Worm (Caenorhabditis elegans) whole organism, young adult: ENCODE measurements around the gene Y45G5AM.7.

ENCODE experiments used
- B0035.1 ChIP-seq: sonication (generic microtip); optimal IDR thresholded peaks from 2 replicates; lab custom pipeline; 2016; ENCODE audit warnings: missing genetic modification characterization, mild to moderate bottlenecking, missing compliant biosample characterization, missing genotype, missing genetic modification reagents
- F39B2.1 ChIP-seq: fragments of 200-800 bp; sonication (Bioruptor generic); IDR thresholded peaks from 2 replicates; pipeline ENCODE4 v1.3.6; 2022; ENCODE audit warnings: missing genetic modification reagents, missing genetic modification characterization, missing compliant biosample characterization
- K11D2.4 ChIP-seq: fragments of 200-800 bp; sonication (Bioruptor generic); IDR thresholded peaks from 2 replicates; pipeline ENCODE4 v1.3.6; 2022; ENCODE audit warnings: missing genetic modification reagents, missing genetic modification characterization, missing compliant biosample characterization
- K12H6.12 ChIP-seq: fragments of 200-800 bp; sonication (Bioruptor generic); optimal IDR thresholded peaks from 2 replicates; lab custom pipeline; 2018; ENCODE audit warnings: mild to moderate bottlenecking, missing genetic modification characterization, missing compliant biosample characterization
- Y53G8AR.9 ChIP-seq: fragments of 200-800 bp; sonication (Bioruptor generic); conservative IDR thresholded peaks from 2 replicates; pipeline ENCODE4 v1.3.6; 2022; ENCODE audit warnings: missing genetic modification reagents, missing genetic modification characterization, missing compliant biosample characterization
- akir-1 ChIP-seq: fragments of 200-800 bp; sonication (Bioruptor generic); optimal IDR thresholded peaks from 2 replicates; lab custom pipeline; 2018; ENCODE audit warnings: mild to moderate bottlenecking, missing genetic modification characterization, moderate library complexity, missing compliant biosample characterization
- ama-1 ChIP-seq, 3 experiments: fragments of 150-350 bp in 1 of 3; sonication (generic microtip) in 2 of 3; optimal IDR thresholded peaks; 2 replicates each; lab custom pipeline; 2014 to 2018; ENCODE audit warnings: missing biosample characterization in 2 of 3, missing genetic modification characterization in 2 of 3, missing genetic modification reagents in 2 of 3
- atf-7 ChIP-seq: sonication (generic microtip); optimal IDR thresholded peaks from 2 replicates; lab custom pipeline; 2017; ENCODE audit warnings: mild to moderate bottlenecking, missing genetic modification characterization, missing compliant biosample characterization
- attf-5 ChIP-seq: fragments of 200-800 bp; sonication (Bioruptor generic); optimal IDR thresholded peaks from 2 replicates; lab custom pipeline; 2018; ENCODE audit warnings: mild to moderate bottlenecking, missing genetic modification characterization, missing compliant biosample characterization
- cebp-1 ChIP-seq, 2 experiments: fragments of 200-800 bp in 1 of 2; sonication (Bioruptor generic) in 1 of 2; sonication (generic microtip) in 1 of 2; IDR thresholded peaks in 1 of 2; optimal IDR thresholded peaks in 1 of 2; 2 replicates each; pipeline versions ENCODE4 v1.3.6 to Lab custom; 2017 to 2022; ENCODE audit warnings: missing compliant biosample characterization in 2 of 2, missing genetic modification characterization in 2 of 2, mild to moderate bottlenecking in 1 of 2, missing genetic modification reagents in 1 of 2, moderate library complexity in 1 of 2
- ceh-79 ChIP-seq: sonication (generic microtip); optimal IDR thresholded peaks from 2 replicates; lab custom pipeline; 2017; ENCODE audit warnings: mild to moderate bottlenecking, missing genetic modification characterization, missing compliant biosample characterization
- chd-7 ChIP-seq: sonication (generic microtip); optimal IDR thresholded peaks from 2 replicates; lab custom pipeline; 2016; ENCODE audit warnings: mild to moderate bottlenecking, missing genetic modification characterization, moderate library complexity, missing compliant biosample characterization
- dpl-1 ChIP-seq: fragments of 150-350 bp; optimal IDR thresholded peaks from 2 replicates; lab custom pipeline; 2014; ENCODE audit warnings: missing biosample characterization, missing genetic modification reagents, missing genetic modification characterization
- egrh-3 ChIP-seq: fragments of 200-800 bp; sonication (Bioruptor generic); IDR thresholded peaks from 2 replicates; pipeline ENCODE4 v1.3.6; 2022; ENCODE audit warnings: missing genetic modification reagents, missing genetic modification characterization, missing compliant biosample characterization
- ekl-4 ChIP-seq: fragments of 200-800 bp; sonication (Bioruptor generic); IDR thresholded peaks from 2 replicates; pipeline ENCODE4 v1.3.6; 2022; ENCODE audit warnings: missing genetic modification reagents, missing genetic modification characterization, missing compliant biosample characterization
- hlh-12 ChIP-seq: sonication (generic microtip); optimal IDR thresholded peaks from 2 replicates; lab custom pipeline; 2016; ENCODE audit warnings: missing genetic modification characterization, missing compliant biosample characterization
- let-526 ChIP-seq: fragments of 200-800 bp; sonication (Bioruptor generic); IDR thresholded peaks from 2 replicates; pipeline ENCODE4 v1.3.6; 2022; ENCODE audit warnings: missing genetic modification reagents, missing genetic modification characterization, missing compliant biosample characterization
- lin-26 ChIP-seq: fragments of 200-800 bp; sonication (Bioruptor generic); IDR thresholded peaks from 2 replicates; pipeline ENCODE4 v1.3.6; 2022; ENCODE audit warnings: missing genetic modification reagents, missing genetic modification characterization, missing compliant biosample characterization
- lin-35 ChIP-seq, 3 experiments: fragments of 150-350 bp in 2 of 3; sonication (generic microtip) in 1 of 3; optimal IDR thresholded peaks; 2 replicates each; lab custom pipeline; 2014 to 2018; ENCODE audit warnings: missing biosample characterization in 3 of 3, missing genetic modification characterization in 3 of 3, missing genetic modification reagents in 3 of 3
- lin-40 ChIP-seq: sonication (generic microtip); optimal IDR thresholded peaks from 2 replicates; lab custom pipeline; 2016; ENCODE audit warnings: missing genetic modification characterization, mild to moderate bottlenecking, missing compliant biosample characterization, missing genotype, missing genetic modification reagents
- mcd-1 ChIP-seq: fragments of 200-800 bp; sonication (Bioruptor generic); IDR thresholded peaks from 2 replicates; pipeline ENCODE4 v1.3.6; 2022; ENCODE audit warnings: missing genetic modification reagents, missing genetic modification characterization, missing compliant biosample characterization
- nfyb-1 ChIP-seq: fragments of 200-800 bp; sonication (Bioruptor generic); IDR thresholded peaks from 2 replicates; pipeline ENCODE4 v1.3.6; 2022; ENCODE audit warnings: missing genetic modification reagents, missing genetic modification characterization, missing compliant biosample characterization
- nhr-179 ChIP-seq: sonication (generic microtip); optimal IDR thresholded peaks from 2 replicates; lab custom pipeline; 2016; ENCODE audit warnings: mild to moderate bottlenecking, missing genetic modification characterization, missing compliant biosample characterization
- nhr-80 ChIP-seq: sonication (generic microtip); optimal IDR thresholded peaks from 2 replicates; lab custom pipeline; 2016; ENCODE audit warnings: missing genetic modification characterization, missing compliant biosample characterization
- rec-8 ChIP-seq, 2 experiments: sonication (generic microtip); optimal IDR thresholded peaks; 2 replicates each; lab custom pipeline; 2016; ENCODE audit warnings: mild to moderate bottlenecking in 2 of 2, missing genetic modification characterization in 2 of 2, missing genetic modification reagents in 2 of 2, missing genotype in 2 of 2, missing biosample characterization in 1 of 2, missing compliant biosample characterization in 1 of 2, moderate library complexity in 1 of 2
- repo-1 ChIP-seq: sonication (generic microtip); optimal IDR thresholded peaks from 2 replicates; lab custom pipeline; 2017; ENCODE audit warnings: mild to moderate bottlenecking, missing genetic modification characterization, missing compliant biosample characterization
- snpc-1.3 ChIP-seq: sonication (generic microtip); optimal IDR thresholded peaks from 2 replicates; lab custom pipeline; 2017; ENCODE audit warnings: missing genetic modification characterization, mild to moderate bottlenecking, missing compliant biosample characterization, antibody characterized with exemption, moderate library complexity, missing genotype, missing genetic modification reagents; ENCODE audit not compliant: insufficient read depth
- snpc-4 ChIP-seq, 5 experiments: fragments of 150-350 bp in 1 of 5; sonication (generic microtip) in 4 of 5; optimal IDR thresholded peaks; 2 replicates each; lab custom pipeline; 2014 to 2018; ENCODE audit warnings: missing genetic modification characterization in 5 of 5, missing biosample characterization in 3 of 5, antibody characterized with exemption in 2 of 5, mild to moderate bottlenecking in 2 of 5, missing compliant biosample characterization in 2 of 5, missing genotype in 2 of 5, moderate library complexity in 2 of 5, missing genetic modification reagents in 1 of 5
- somi-1 ChIP-seq: fragments of 200-800 bp; sonication (Bioruptor generic); optimal IDR thresholded peaks from 2 replicates; lab custom pipeline; 2018; ENCODE audit warnings: mild to moderate bottlenecking, missing genetic modification characterization, missing compliant biosample characterization
- tbp1 ChIP-seq: fragments of 200-800 bp; sonication (Bioruptor generic); optimal IDR thresholded peaks from 2 replicates; lab custom pipeline; 2018; ENCODE audit warnings: mild to moderate bottlenecking, missing genetic modification characterization, missing compliant biosample characterization
- unc-130 ChIP-seq: sonication (generic microtip); optimal IDR thresholded peaks from 2 replicates; lab custom pipeline; 2016; ENCODE audit warnings: missing genetic modification reagents, missing genetic modification characterization, missing compliant biosample characterization
- unc-62 ChIP-seq: fragments of 150-350 bp; optimal IDR thresholded peaks from 2 replicates; lab custom pipeline; 2014; ENCODE audit warnings: missing biosample characterization, missing genetic modification reagents, missing genetic modification characterization
- zfh-2 ChIP-seq: fragments of 200-800 bp; sonication (Bioruptor generic); conservative IDR thresholded peaks from 2 replicates; pipeline ENCODE4 v1.3.6; 2022; ENCODE audit warnings: missing genetic modification reagents, missing genetic modification characterization, missing compliant biosample characterization
- ztf-22 ChIP-seq: fragments of 200-800 bp; sonication (Bioruptor generic); optimal IDR thresholded peaks from 2 replicates; lab custom pipeline; 2018; ENCODE audit warnings: mild to moderate bottlenecking, missing genetic modification characterization, moderate library complexity, missing compliant biosample characterization
- ztf-26 ChIP-seq: sonication (generic microtip); optimal IDR thresholded peaks from 2 replicates; lab custom pipeline; 2017; ENCODE audit warnings: missing genetic modification characterization, missing compliant biosample characterization

Y45G5AM.7 gene

DNA sequence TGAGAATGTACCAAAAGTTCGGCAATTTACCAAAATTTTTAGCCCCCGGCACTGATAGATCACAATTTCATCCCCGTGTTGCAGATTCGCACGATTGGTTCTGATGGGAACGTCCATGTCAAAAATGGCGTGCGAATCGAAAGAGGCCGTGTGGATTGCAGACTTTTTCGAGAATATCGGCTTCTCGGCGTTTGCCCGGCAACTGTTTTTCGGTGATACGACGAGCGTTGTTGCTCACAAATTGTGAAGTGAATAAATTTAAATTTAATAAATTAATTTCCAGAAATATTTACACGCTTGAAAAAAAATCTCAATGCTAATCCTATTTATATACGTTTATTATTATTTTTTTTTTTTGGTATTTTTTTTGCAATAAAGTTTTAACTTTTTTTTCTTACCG lies 19.6 kb upstream of the Y45G5AM.7 start:
- TF ChIP-seq ztf-26 (tag; lab: Kevin White, UChicago) (peak; percentile 52), repo-1 (tag; lab: Kevin White, UChicago) (peak; percentile 66), F39B2.1 (GFP tag; lab: Robert Waterston, UW) (no peak)

DNA sequence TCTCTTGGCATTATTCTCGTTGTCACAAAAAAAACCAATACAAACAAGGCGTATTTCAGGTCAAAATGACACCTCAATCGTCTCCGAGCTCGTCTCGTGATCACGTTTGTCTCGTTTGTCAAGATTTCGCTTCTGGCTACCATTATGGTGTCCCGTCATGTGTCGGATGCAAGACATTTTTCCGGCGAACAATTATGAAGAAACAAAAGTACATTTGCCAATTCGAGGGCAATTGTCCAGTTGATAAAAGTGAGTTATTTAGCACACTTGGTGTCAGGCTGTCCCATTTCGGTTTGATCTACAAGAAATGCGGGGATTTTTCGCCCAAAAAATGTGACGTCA lies 17.1 kb upstream of the Y45G5AM.7 start, which contains the start of gene nhr-114:
Gene nhr-114, plus strand, starts transcription at position 59 of the 342 bp plus-strand sequence.
- TF ChIP-seq Y53G8AR.9 (0 out of 2 replicates have a peak, but pooled peaks have one; percentile 27), unc-62 (GFP tag; lab: Kevin White, UChicago) (no peak), nhr-179 (tag; lab: Kevin White, UChicago) (no peak), hlh-12 (no peak), rec-8 (tag; optimal IDR thresholded peaks at IDR 0.05; lab: Kevin White, UChicago) (no peak), lin-40 (tag; lab: Kevin White, UChicago) (no peak), nhr-80 (tag; lab: Kevin White, UChicago) (peak; percentile 26), attf-5 (no peak), snpc-4 (GFP tag; optimal IDR thresholded peaks at IDR 0.05; lab: Kevin White, UChicago) (no peak), snpc-4 (tag; optimal IDR thresholded peaks at IDR 0.05; lab: Kevin White, UChicago) (peak in 2 of 4 experiments; percentile 16 to 78), B0035.1 (tag; lab: Kevin White, UChicago) (no peak)

DNA sequence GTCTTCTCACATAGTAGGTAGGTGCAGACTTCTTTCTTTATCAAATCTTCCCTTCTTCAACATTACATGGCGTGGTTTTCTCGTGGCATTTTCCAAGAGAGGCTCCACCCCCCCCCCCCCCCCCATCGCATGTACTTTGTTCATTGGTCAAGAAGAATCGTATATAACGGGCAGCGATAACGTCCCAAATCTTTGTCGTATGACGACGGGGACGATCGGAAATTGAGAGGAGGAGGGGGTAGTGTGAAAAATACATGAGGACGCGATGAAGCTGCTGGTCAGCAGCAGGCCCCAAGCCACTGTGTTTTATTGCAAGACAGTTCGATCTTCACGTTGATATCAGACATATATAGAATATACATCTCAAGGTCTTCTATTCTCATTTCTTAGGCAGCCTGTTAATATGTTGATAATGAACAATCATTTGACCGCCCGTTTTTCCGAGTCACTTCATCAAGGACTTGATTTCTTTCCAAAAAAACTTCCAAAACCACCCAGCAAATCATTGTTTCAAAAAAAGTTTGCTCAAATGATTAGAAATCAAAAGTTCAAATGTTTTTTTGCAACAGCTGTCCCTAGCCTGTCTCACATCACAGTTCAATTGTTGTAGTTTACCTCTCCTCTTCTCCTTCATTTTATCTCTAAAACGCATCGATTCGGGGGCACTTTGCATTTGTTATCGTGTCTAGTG lies 16.6 kb upstream of the Y45G5AM.7 start:
- peak; percentile 78 for TF ChIP-seq nfyb-1 (GFP tag; lab: Robert Waterston, UW)
- TF ChIP-seq ceh-79 (tag; lab: Kevin White, UChicago), result peak; percentile 42
- peak; percentile 15 for TF ChIP-seq ama-1 (optimal IDR thresholded peaks at IDR 0.05; lab: Kevin White, UChicago)
- TF ChIP-seq ama-1 (GFP tag; optimal IDR thresholded peaks at IDR 0.05; lab: Kevin White, UChicago), result no peak
- no peak for TF ChIP-seq K12H6.12 (tag; lab: Kevin White, UChicago)
- TF ChIP-seq atf-7 (tag; lab: Kevin White, UChicago), result peak; percentile 2
- TF ChIP-seq nhr-80 (tag; lab: Kevin White, UChicago), result peak; percentile 42
- 0 out of 2 replicates have a peak, but pooled peaks have one; percentile 30 for TF ChIP-seq K11D2.4 (GFP tag; lab: Robert Waterston, UW)
- peak; percentile 26 for TF ChIP-seq somi-1 (GFP tag; lab: Kevin White, UChicago)
- TF ChIP-seq let-526 (GFP tag; lab: Robert Waterston, UW), result 0 out of 2 replicates have a peak, but pooled peaks have one; percentile 19
- TF ChIP-seq egrh-3 (GFP tag; lab: Robert Waterston, UW), result peak; percentile 92
- TF ChIP-seq snpc-1.3 (tag; lab: Kevin White, UChicago), result no peak
- TF ChIP-seq cebp-1 (GFP tag; IDR thresholded peaks at IDR 0.05; lab: Robert Waterston, UW), result 0 out of 2 replicates have a peak, but pooled peaks have one; percentile 10
- peak; percentile 50 for TF ChIP-seq cebp-1 (tag; optimal IDR thresholded peaks at IDR 0.05; lab: Kevin White, UChicago)
- peak; percentile 61 for TF ChIP-seq ztf-26 (tag; lab: Kevin White, UChicago)
- peak; percentile 16; the same call in 1 of the 2 replicates for TF ChIP-seq mcd-1 (GFP tag; lab: Robert Waterston, UW)
- TF ChIP-seq chd-7, result peak; percentile 7
- TF ChIP-seq lin-26 (GFP tag; lab: Robert Waterston, UW), result peak; percentile 50; the same call in 1 of the 2 replicates
- TF ChIP-seq unc-62 (GFP tag; lab: Kevin White, UChicago), result no peak
- TF ChIP-seq tbp1 (GFP tag; lab: Kevin White, UChicago), result peak; percentile 36
- peak; percentile 62 for TF ChIP-seq ztf-22 (GFP tag; lab: Kevin White, UChicago)
- peak in 1 of 3 experiments; percentile 17 for TF ChIP-seq lin-35 (GFP tag; optimal IDR thresholded peaks at IDR 0.05; lab: Kevin White, UChicago)
- TF ChIP-seq zfh-2, result peak; percentile 65
- no peak for TF ChIP-seq unc-130
- TF ChIP-seq dpl-1 (GFP tag; lab: Kevin White, UChicago), result no peak
- no peak for TF ChIP-seq akir-1 (GFP tag; lab: Kevin White, UChicago)
- peak; percentile 31; the same call in 1 of the 2 replicates for TF ChIP-seq ekl-4 (GFP tag; lab: Robert Waterston, UW)
- TF ChIP-seq, all 124 proteins: peak for 19
